Fruit fly (Drosophila melanogaster) ovary, adult (tissue): Measurements from ENCODE around the gene spri.

ENCODE experiments used
- CG17801 ChIP-seq: fragments of 200-800 bp; optimal IDR thresholded peaks from 2 replicates; lab custom pipeline; 2019; ENCODE audit warnings: missing biosample characterization, mild to moderate bottlenecking, missing genetic modification characterization, moderate library complexity; ENCODE audit not compliant: partially characterized antibody

spri gene

DNA sequence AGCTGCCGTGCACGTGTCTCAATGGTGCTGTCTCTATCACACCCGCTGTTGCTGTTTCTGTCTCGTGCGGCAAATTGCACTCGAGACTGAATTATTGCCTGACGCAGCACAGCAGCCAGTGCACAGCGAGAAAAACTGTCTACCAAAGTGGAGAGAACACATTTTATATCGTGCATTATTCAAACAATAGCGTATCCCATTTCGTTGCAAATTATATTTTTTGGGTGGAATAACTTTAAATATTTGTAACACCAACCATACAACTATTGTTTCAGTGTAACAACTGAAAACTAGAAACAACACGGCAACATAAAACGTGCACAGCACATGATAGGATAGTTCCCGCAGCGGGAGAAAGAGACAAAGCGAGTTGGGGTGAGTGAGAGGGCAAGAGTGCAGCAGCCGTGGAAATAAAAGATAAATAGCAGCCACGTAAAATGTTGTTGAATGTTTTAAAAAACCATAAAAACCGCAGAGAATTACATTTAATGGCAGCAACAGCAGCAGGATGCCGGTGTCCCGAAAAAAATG, 69.8 kb downstream of the spri start:
- no peak for TF ChIP-seq CG17801 (GFP tag; lab: Kevin White, UChicago)

DNA sequence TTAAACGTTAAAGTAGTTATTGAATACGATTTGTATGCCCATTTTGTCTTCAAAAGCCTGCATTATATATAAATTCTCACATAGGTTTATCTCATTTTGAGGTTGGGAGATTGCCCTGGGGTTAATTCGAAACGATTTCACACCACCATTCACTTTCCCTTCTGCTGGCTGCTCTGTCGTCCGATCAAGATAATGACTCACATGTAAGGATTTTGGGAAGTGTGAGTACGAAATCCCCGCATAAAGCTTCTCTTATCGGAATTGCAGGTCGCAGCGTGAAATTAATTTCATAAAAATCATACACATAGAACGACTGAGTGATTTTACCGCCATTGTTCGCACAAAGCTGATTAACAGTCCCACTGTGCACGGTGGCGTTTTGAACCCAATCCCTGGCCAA, 70.4 kb downstream of the spri start:
- no peak for TF ChIP-seq CG17801 (GFP tag; lab: Kevin White, UChicago)

DNA sequence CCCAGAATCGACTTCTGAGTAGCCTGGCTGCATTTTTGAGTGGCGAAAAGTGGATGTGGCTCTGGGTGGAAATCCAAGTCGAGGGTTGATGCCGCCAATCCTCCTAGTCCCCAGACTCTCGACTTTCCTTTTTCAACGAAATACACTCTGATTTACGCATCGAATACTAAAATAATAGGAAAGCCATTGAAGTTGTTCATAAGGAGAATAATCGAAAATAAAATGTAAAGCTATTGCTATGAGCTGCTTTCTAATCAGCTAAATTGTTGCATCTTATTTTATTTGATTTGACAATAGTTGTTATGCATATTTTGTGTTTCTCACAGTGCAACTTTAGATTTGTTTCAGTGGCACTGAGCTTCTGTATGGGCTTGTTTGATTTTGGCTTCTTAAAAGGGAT, 71.6 kb downstream of the spri start:
- no peak for TF ChIP-seq CG17801 (GFP tag; lab: Kevin White, UChicago)

DNA sequence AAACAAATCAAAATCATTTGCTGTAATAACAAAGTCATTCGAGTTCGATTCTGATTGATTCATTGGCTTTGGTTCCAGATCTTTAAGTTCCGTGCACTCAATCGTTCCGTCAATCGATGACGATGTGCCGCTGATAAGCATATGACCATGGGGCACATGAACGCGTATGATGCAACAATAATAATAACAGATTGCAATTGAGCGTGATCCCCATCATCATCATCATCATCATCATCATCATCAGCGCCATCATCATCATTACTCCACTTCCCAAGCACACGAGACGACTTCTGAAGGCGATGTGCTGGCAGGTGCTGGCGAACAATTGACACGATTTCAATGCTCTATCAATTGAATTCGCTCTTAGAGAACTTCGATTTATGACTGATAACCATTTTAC, 88.9 kb downstream of the spri start:
- TF ChIP-seq CG17801 (GFP tag; lab: Kevin White, UChicago): no peak

DNA sequence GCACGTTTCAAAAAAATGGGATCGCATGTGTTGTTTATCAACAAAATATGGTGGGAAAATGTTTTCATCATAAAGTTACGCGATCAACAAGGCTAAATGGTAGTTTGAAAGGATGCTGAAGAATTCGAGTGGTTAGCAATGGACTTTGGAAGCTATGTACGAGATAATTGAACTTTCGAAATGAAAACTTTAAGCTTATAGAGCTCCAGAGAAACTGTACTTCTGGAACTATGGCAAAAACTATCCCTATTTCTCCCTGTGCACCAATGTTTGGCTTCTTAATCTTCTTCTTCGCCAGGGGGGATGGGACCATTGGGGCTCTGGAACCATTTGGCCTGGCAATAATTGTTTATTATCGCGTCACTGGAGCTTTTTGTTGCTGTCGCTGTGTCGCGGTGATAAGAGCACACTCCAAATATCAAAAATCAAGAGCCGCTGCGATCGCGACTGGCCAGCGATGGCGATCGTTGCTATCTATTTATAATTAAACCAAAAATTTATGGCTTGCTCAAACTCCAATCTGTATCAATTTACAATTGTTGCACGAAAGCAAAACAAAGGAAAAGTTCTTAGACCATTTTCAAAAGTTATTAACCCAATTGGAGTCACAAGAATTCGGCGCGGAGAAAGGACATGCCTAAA, 97.1 kb downstream of the spri start:
- no peak for TF ChIP-seq CG17801 (GFP tag; lab: Kevin White, UChicago)

DNA sequence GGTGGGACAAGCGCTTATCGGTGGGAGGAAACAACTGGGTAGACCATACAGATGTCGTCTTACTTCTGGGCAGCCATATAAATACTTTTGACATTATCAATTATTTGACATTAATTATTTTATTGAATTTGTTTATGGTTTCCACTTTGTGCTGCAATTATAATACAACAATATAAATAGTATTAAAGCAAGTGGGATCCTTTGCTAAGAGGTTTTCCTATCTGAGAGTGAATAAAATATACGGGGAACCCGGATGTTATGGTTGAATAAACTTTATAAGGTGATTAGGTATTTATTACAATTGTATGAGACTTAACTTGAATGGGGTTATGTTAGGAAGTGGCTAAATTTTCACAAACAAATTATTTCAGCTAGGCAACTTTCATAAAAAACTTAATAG, 98.1 kb downstream of the spri start, which contains the start of gene CG32687:
Gene CG32687, minus strand, starts transcription at position 101 of the 400 bp plus-strand sequence.
- no peak for TF ChIP-seq CG17801 (GFP tag; lab: Kevin White, UChicago)

DNA sequence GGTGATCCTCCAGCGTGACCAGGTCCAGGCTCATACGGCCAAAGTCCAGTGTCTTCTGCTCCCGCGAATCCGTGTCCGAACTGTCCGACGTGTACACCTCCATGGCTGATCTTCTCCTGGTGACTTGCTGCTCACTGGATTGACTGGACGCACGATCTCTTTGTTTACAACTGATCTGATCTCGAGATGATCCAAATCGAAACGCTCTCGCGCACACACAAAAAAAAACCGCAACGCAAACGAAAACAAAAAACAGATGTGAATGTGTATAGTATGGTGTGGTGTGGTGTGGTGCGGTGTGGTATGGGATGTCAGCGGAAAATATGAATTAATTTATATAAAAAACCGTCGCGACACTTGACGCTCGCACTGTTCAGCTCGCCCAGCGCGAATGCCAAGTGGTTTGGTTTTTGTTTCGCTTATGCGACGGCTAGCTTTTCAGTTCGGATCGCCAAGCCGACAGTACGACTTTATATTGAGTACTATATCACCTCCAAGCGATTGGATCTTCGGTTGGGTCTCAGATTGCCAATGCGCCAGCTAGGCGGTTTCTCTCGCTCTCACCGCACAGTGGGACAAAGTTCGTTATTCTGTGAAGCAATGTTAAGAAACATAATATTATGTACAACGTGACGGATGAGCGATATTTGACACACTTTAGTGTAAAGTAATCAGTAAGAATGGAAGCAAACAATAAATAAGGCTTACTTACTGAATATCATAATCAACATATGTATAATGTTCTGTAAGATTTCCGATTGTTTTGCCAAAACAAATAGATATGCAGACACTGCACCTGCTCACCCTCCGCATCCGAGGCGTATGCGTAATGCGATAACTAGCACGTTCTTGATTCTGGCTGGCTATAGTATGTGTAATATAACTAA, 98.8 kb downstream of the spri start:
- TF ChIP-seq CG17801 (GFP tag; lab: Kevin White, UChicago): peak; percentile 77

DNA sequence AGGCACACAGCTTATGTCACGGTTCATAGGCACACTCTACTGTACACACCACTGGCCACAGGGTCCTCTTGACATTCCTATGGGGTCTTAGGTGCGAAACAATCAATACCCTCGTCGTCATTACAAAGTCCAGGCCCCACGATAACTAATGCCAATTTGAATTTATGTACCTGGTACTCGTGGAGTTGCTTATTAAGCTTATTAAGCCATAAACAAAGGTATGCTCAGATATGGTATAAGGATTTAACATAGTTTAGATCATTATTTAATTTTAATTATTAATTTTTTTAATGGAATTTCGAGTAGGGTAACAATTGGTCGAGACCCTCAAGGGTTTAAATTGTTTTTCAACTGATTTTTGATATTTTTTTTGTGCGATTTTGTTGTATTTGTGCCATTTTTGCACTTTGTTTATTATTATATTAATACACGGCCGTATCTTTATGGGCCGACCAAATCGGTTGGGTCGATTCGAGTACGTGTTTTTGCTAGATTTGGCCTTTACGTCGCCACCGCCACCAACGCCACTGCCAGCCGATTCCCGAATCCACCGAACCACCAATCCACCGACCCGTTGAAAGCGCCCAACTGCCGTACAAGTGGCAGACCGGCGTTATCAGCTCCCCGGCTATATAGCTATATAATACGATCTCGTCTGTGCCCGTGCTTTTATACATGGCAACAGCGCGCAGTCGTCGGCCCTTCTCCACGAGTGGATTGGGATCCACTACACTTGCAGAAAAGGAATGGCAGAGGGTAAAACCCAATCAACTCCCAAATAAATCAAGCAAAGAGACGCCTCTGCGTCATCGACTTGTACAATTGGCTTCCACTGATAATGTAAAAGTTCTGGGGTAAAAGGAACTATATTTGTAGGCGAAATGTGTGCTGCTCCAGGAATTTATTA, 100.8 kb downstream of the spri start:
- peak; percentile 25 for TF ChIP-seq CG17801 (GFP tag; lab: Kevin White, UChicago)

DNA sequence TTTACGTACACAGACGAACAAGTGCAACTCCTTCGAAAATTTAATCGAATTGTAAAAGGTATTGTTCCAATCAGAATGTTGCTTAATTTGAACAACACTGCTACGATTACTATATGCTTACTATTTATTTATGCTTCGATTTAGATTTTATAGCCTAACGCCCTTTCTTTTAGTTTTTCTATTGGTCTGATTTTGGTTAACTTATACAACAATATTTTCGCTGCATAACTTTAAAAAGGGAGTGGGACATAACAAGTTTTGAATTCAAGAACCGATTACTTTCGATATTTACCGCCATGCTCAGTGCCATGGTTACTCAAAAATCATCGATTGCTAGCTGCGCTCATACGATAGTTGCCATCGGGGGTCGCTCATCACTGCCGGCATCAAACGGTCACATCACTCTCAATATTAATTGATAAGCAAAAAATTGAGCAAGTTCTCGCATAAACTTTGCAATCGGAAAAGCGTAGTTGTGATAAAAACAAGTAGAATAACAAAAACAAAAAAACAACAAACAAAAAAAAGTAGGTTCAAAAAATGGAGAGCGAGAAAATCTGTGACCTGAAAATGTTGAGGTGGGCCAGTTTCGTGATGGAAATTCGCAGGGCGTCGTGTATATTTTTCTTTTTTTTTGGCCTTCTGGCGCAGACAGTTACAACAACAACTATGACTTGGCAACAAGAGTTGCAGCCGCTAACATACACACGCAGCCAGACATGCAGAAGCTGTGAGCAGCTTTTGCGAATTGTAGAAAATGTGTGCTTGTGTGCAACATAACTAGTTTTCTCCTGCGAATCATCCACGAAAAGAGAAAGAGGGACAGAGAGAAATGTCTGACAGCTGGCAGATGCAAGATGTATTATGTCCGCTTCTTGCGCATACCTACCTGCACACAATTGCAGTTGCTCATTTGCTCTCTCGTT, 106.5 kb downstream of the spri start, which contains the start of the genes CG2887 and PPP4R2r:
Gene CG2887, minus strand, starts transcription at position 51 of the 926 bp plus-strand sequence.
Gene PPP4R2r, plus strand, starts transcription at position 396 of the 926 bp plus-strand sequence.
- TF ChIP-seq CG17801 (GFP tag; lab: Kevin White, UChicago): peak; percentile 64

DNA sequence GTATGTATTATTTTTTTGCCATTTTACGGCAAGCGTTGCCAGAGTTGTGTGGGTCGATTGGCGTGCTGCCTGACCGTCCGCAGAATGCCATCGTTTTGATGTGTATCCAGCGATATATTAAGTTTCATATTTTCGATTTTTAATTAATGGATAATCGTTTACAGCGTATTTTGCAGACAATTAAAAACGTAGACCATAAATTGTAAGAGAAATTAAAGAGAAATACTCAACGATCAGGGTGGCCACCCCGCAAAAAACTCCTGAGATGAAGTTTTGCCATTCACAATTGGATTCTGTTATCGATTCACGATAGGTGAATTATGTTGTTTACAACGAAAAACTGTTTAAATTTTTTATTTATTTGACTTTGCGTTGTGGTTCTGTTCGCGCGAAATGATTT, 110.6 kb downstream of the spri start, which contains the start of gene nocte:
Gene nocte, minus strand, starts transcription at position 51 of the 400 bp plus-strand sequence.
- no peak for TF ChIP-seq CG17801 (GFP tag; lab: Kevin White, UChicago)

DNA sequence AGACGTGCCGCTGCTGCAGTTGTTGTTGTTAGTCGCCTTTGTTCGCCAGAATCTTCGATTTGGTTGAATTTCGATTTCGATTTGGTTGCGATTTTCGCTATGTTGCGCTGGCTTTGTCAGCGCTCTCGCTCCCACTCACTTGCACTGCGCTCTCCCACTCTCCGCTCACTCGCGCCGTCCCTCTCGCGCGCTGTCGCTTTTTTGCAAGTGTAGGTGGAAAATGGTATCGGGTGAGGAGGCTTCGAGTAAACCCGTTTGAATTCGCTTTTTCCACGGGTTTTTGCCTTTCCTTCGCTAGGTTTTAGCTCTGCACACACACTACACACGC, 111.0 kb downstream of the spri start:
- TF ChIP-seq CG17801 (GFP tag; lab: Kevin White, UChicago): no peak

DNA sequence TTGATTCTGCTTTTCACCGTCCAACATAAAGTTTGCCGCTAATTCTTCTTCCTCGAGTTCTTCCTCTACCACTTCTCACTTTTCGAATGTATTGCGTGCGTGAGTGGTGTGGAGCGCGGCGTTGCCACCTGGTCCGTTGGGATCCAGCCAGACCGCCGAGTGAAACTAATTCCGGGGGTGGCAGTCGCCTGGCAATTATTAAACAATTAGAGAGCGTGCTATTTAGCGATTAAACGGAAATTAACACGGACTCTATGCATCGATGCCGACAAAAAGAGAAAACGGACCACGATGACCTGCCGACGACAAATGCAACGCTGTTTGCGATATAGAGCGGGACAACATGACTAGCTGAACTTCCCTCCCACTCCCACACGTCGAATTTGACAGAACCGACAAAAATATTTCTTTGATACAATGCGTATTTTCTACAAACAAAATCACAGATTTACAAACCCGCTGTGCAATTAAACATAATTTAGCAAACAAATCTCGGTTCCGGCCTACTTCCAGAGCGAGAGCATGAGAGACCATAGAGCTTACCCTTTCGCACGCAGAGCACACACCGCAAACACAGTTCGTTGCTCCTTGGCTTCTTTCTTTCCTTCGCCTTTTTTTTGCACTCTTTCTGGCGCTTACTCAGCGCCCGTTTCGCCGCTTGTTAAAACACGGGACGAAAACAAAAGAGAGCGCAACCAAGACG, 111.6 kb downstream of the spri start, which contains the start of gene CG2889:
Gene CG2889, plus strand, starts transcription at position 429 of the 703 bp plus-strand sequence.
- TF ChIP-seq CG17801 (GFP tag; lab: Kevin White, UChicago): no peak
